Worm (Caenorhabditis elegans) whole organism, L1 larva: ENCODE data around the gene anmt-3.

Experiments
- F16B12.6 ChIP-seq: fragments of 150-350 bp; optimal IDR thresholded peaks from 2 replicates; lab custom pipeline; 2014; ENCODE audit warnings: missing biosample characterization, missing genetic modification characterization
- ama-1 ChIP-seq: fragments of 150-350 bp; optimal IDR thresholded peaks from 2 replicates; lab custom pipeline; 2014
- ceh-82 ChIP-seq, 3 experiments: fragments of 150-350 bp in 1 of 3; sonication (generic microtip) in 2 of 3; optimal IDR thresholded peaks; 2 replicates each; lab custom pipeline; 2014 to 2017; ENCODE audit warnings: missing biosample characterization in 3 of 3, missing genetic modification characterization in 3 of 3
- ceh-88 ChIP-seq: fragments of 200-800 bp; sonication (Bioruptor generic); IDR thresholded peaks from 2 replicates; pipeline ENCODE4 v1.3.6; 2022; ENCODE audit warnings: missing genetic modification characterization, missing compliant biosample characterization
- dpl-1 ChIP-seq, 3 experiments: fragments of 150-350 bp in 2 of 3; sonication (generic microtip) in 1 of 3; optimal IDR thresholded peaks; 2 replicates each; lab custom pipeline; 2014 to 2017; ENCODE audit warnings: missing biosample characterization in 3 of 3, missing genetic modification characterization in 3 of 3, missing genetic modification reagents in 3 of 3
- dsc-1 ChIP-seq: sonication (generic microtip); optimal IDR thresholded peaks from 2 replicates; lab custom pipeline; 2016; ENCODE audit warnings: mild to moderate bottlenecking, missing genetic modification characterization, missing compliant biosample characterization
- efl-1 ChIP-seq, 4 experiments: fragments of 150-350 bp; optimal IDR thresholded peaks in 3 of 4; peaks in 1 of 4; 1 replicate in 1 of 4; 2 replicates in 3 of 4; lab custom pipeline; 2014; ENCODE audit warnings: missing biosample characterization in 2 of 4, missing genetic modification characterization in 2 of 4, missing genetic modification reagents in 2 of 4
- egl-27 ChIP-seq, 2 experiments: fragments of 150-350 bp in 1 of 2; sonication (generic microtip); optimal IDR thresholded peaks; 3 replicates each; lab custom pipeline; 2017 to 2018; ENCODE audit warnings: missing biosample characterization in 2 of 2, missing genetic modification characterization in 2 of 2, missing genetic modification reagents in 2 of 2
- elt-2 ChIP-seq: sonication (generic microtip); optimal IDR thresholded peaks from 2 replicates; lab custom pipeline; 2016; ENCODE audit warnings: missing genetic modification characterization, mild to moderate bottlenecking, inconsistent platforms, missing compliant biosample characterization, missing genetic modification reagents
- elt-3 ChIP-seq, 6 experiments: fragments of 150-350 bp in 1 of 6; sonication (generic microtip); optimal IDR thresholded peaks; 2 replicates each; lab custom pipeline; 2017 to 2018; ENCODE audit warnings: missing biosample characterization in 6 of 6, missing genetic modification characterization in 6 of 6, inconsistent platforms in 1 of 6
- fkh-4 ChIP-seq: sonication (generic microtip); optimal IDR thresholded peaks from 2 replicates; lab custom pipeline; 2016; ENCODE audit warnings: missing compliant biosample characterization, missing genetic modification characterization, borderline replicate concordance
- grh-1 ChIP-seq: fragments of 200-800 bp; sonication (Bioruptor generic); IDR thresholded peaks from 2 replicates; pipeline ENCODE4 v1.3.6; 2022; ENCODE audit warnings: missing genetic modification reagents, missing genetic modification characterization, missing compliant biosample characterization
- hpl-2 ChIP-seq: fragments of 150-350 bp; optimal IDR thresholded peaks from 2 replicates; lab custom pipeline; 2014; ENCODE audit warnings: missing biosample characterization, missing genetic modification reagents, missing genetic modification characterization
- isw-1 ChIP-seq: fragments of 200-800 bp; sonication (Bioruptor generic); IDR thresholded peaks from 2 replicates; pipeline ENCODE4 v1.3.6; 2022; ENCODE audit warnings: missing genetic modification characterization, missing compliant biosample characterization
- lin-13 ChIP-seq: fragments of 150-350 bp; optimal IDR thresholded peaks from 2 replicates; lab custom pipeline; 2014; ENCODE audit warnings: missing biosample characterization, missing genetic modification reagents, missing genetic modification characterization
- lin-14 ChIP-seq: fragments of 200-800 bp; sonication (Bioruptor generic); optimal IDR thresholded peaks from 2 replicates; lab custom pipeline; 2018; ENCODE audit warnings: mild to moderate bottlenecking, missing genetic modification characterization, moderate library complexity, missing compliant biosample characterization
- lin-35 ChIP-seq, 2 experiments: fragments of 150-350 bp; optimal IDR thresholded peaks; 2 replicates each; lab custom pipeline; 2014; ENCODE audit warnings: missing biosample characterization in 2 of 2, missing genetic modification characterization in 2 of 2, missing genetic modification reagents in 2 of 2
- lir-3 ChIP-seq: sonication (generic microtip); optimal IDR thresholded peaks from 2 replicates; lab custom pipeline; 2016; ENCODE audit warnings: mild to moderate bottlenecking, missing genetic modification characterization, moderate library complexity, missing compliant biosample characterization; ENCODE audit not compliant: poor library complexity
- lsy-2 ChIP-seq, 2 experiments: fragments of 150-350 bp; optimal IDR thresholded peaks; 2 replicates each; lab custom pipeline; 2014; ENCODE audit warnings: missing biosample characterization in 2 of 2, missing genetic modification characterization in 2 of 2
- mab-9 ChIP-seq: fragments of 200-800 bp; sonication (Bioruptor generic); IDR thresholded peaks from 2 replicates; pipeline ENCODE4 v1.3.6; 2022; ENCODE audit warnings: missing genetic modification reagents, missing genetic modification characterization, missing compliant biosample characterization
- mdl-1 ChIP-seq, 2 experiments: fragments of 150-350 bp; optimal IDR thresholded peaks; 2 replicates each; lab custom pipeline; 2014 to 2017; ENCODE audit warnings: missing biosample characterization in 2 of 2, missing genetic modification characterization in 2 of 2, inconsistent platforms in 1 of 2
- mef-2 ChIP-seq: fragments of 150-350 bp; optimal IDR thresholded peaks from 2 replicates; lab custom pipeline; 2014; ENCODE audit warnings: missing biosample characterization, missing genetic modification characterization
- mep-1 ChIP-seq: fragments of 150-350 bp; optimal IDR thresholded peaks from 2 replicates; lab custom pipeline; 2014; ENCODE audit warnings: missing biosample characterization, missing genetic modification characterization
- nhr-11 ChIP-seq: fragments of 150-350 bp; optimal IDR thresholded peaks from 2 replicates; lab custom pipeline; 2014; ENCODE audit warnings: missing biosample characterization, missing genetic modification characterization
- nhr-19 ChIP-seq: fragments of 200-800 bp; sonication (Bioruptor generic); conservative IDR thresholded peaks from 2 replicates; pipeline ENCODE4 v1.3.6; 2022; ENCODE audit warnings: missing genetic modification characterization, missing compliant biosample characterization
- nhr-47 ChIP-seq: sonication (generic microtip); optimal IDR thresholded peaks from 2 replicates; lab custom pipeline; 2016; ENCODE audit warnings: mild to moderate bottlenecking, missing genetic modification characterization, moderate library complexity, missing compliant biosample characterization
- nhr-71 ChIP-seq: sonication (generic microtip); optimal IDR thresholded peaks from 2 replicates; lab custom pipeline; 2016; ENCODE audit warnings: mild to moderate bottlenecking, missing genetic modification characterization, moderate library complexity, missing compliant biosample characterization
- nhr-77 ChIP-seq: fragments of 150-350 bp; optimal IDR thresholded peaks from 2 replicates; lab custom pipeline; 2014; ENCODE audit warnings: missing biosample characterization, missing genetic modification characterization
- nhr-85 ChIP-seq: sonication (generic microtip); peaks from one replicate; lab custom pipeline; 2016; ENCODE audit warnings: missing genetic modification characterization, inconsistent platforms, missing compliant biosample characterization
- nhr-90 ChIP-seq: sonication (generic microtip); optimal IDR thresholded peaks from 2 replicates; lab custom pipeline; 2016; ENCODE audit warnings: mild to moderate bottlenecking, missing genetic modification characterization, missing compliant biosample characterization; ENCODE audit not compliant: poor library complexity
- pag-3 ChIP-seq: sonication (generic microtip); optimal IDR thresholded peaks from 2 replicates; lab custom pipeline; 2017; ENCODE audit warnings: missing genetic modification characterization, mild to moderate bottlenecking, missing compliant biosample characterization, antibody characterized with exemption, borderline replicate concordance; ENCODE audit not compliant: insufficient read depth
- pax-3 ChIP-seq: fragments of 200-800 bp; sonication (Bioruptor generic); optimal IDR thresholded peaks from 2 replicates; lab custom pipeline; 2018; ENCODE audit warnings: mild to moderate bottlenecking, missing genetic modification characterization, moderate library complexity, missing compliant biosample characterization
- rnt-1 ChIP-seq: sonication (generic microtip); optimal IDR thresholded peaks from 2 replicates; lab custom pipeline; 2016; ENCODE audit warnings: mild to moderate bottlenecking, missing genetic modification characterization, moderate library complexity, missing compliant biosample characterization
- skn-1 ChIP-seq: fragments of 150-350 bp; optimal IDR thresholded peaks from 2 replicates; lab custom pipeline; 2014; ENCODE audit warnings: missing biosample characterization, missing genetic modification characterization
- snu-23 ChIP-seq: sonication (generic microtip); optimal IDR thresholded peaks from 2 replicates; lab custom pipeline; 2016; ENCODE audit warnings: missing genetic modification characterization, missing compliant biosample characterization
- swsn-7 ChIP-seq: sonication (generic microtip); optimal IDR thresholded peaks from 2 replicates; lab custom pipeline; 2016; ENCODE audit warnings: missing genetic modification characterization, missing compliant biosample characterization
- tbx-2 ChIP-seq: sonication (generic microtip); optimal IDR thresholded peaks from 2 replicates; lab custom pipeline; 2016; ENCODE audit warnings: missing genetic modification characterization, missing compliant biosample characterization
- tlp-1 ChIP-seq: fragments of 150-350 bp; optimal IDR thresholded peaks from 2 replicates; lab custom pipeline; 2014; ENCODE audit warnings: missing biosample characterization, missing genetic modification characterization
- unc-86 ChIP-seq: sonication (generic microtip); optimal IDR thresholded peaks from 2 replicates; lab custom pipeline; 2016; ENCODE audit warnings: missing genetic modification characterization, missing compliant biosample characterization
- xbp-1 ChIP-seq: sonication (generic microtip); optimal IDR thresholded peaks from 2 replicates; lab custom pipeline; 2016; ENCODE audit warnings: missing genetic modification characterization, missing compliant biosample characterization
- ztf-11 ChIP-seq, 2 experiments: sonication (generic microtip); optimal IDR thresholded peaks; 2 replicates each; lab custom pipeline; 2016 to 2017; ENCODE audit warnings: missing genetic modification characterization in 2 of 2, missing biosample characterization in 1 of 2, missing compliant biosample characterization in 1 of 2

The anmt-3 gene

DNA sequence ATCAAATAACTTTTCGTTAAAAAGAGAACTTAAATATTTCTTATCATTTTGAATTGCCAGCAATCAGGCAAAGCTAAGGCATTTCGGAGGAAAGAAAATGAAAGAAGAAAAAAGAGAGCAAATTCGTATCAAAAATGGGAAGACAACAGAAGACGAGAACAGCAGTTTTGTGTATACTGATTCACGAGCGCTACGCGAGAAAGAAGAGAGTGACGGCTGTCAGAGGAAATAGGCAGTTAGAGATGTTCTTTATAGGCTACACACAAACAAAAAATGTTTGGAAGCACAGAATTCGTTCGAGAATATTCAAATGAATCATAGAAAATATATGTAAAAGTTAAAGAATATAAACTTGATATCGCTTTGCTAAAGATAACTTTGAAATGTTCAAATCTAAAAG lies 26.7 kb upstream of the anmt-3 start:
- TF ChIP-seq lsy-2 (tag; optimal IDR thresholded peaks at IDR 0.05; lab: Kevin White, UChicago), result peak in 1 of 2 experiments; percentile 7
- no peak for TF ChIP-seq lin-13 (GFP tag; lab: Kevin White, UChicago)
- no peak for TF ChIP-seq tlp-1 (tag; lab: Kevin White, UChicago)
- peak; percentile 33 for TF ChIP-seq mep-1 (tag; lab: Kevin White, UChicago)
- TF ChIP-seq mdl-1 (tag; optimal IDR thresholded peaks at IDR 0.05; lab: Kevin White, UChicago), result no peak
- TF ChIP-seq lin-14 (GFP tag; lab: Kevin White, UChicago), result peak; percentile 39
- peak; percentile 32 for TF ChIP-seq elt-2 (tag; lab: Kevin White, UChicago)
- TF ChIP-seq elt-3 (tag; optimal IDR thresholded peaks at IDR 0.05; lab: Kevin White, UChicago), result no peak
- TF ChIP-seq nhr-11 (tag; lab: Kevin White, UChicago), result peak; percentile 57
- no peak for TF ChIP-seq isw-1
- peak; percentile 17 for TF ChIP-seq snu-23 (GFP tag; lab: Kevin White, UChicago)

- TF ChIP-seq fkh-4 (tag; lab: Kevin White, UChicago) (no peak), mef-2 (tag; lab: Kevin White, UChicago) (no peak), ama-1 (lab: Kevin White, UChicago) (no peak), efl-1 (optimal IDR thresholded peaks at IDR 0.05; lab: Kevin White, UChicago) (no peak), efl-1 (GFP tag; optimal IDR thresholded peaks at IDR 0.05 in 1 of 2; lab: Kevin White, UChicago) (peak in 1 of 2 experiments; percentile 61), nhr-47 (no peak)
- TF ChIP-seq, all 84 proteins: peak for 1
These were observed 25.4 kb upstream of the anmt-3 start for ce11 chrV:9983529-9983928.

DNA sequence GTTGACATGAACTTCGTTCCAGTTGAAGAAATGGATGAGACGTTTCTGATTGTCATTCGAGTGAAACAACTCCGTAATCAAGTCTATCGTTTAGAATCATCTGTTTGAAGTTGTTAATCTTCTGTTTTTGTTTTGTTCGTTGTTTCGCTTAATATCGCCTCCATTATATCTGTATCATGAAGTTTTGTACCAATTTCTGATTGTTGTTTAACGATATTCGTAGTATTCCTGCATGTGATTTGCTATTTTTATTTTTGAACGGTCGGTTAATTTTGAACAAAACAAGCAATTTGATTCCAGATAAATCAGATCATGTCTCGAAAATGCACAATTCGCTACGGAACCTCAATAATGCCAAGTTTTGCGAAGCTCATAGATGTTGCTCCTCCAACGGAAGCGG lies 24.4 kb upstream of the anmt-3 start, which contains the start of gene C27H6.9:
Gene C27H6.9 (plus strand): TSS at position 301 of the 400 bp plus-strand sequence.
- TF ChIP-seq pag-3 (tag; lab: Kevin White, UChicago) (no peak), hpl-2 (GFP tag; lab: Kevin White, UChicago) (no peak), isw-1 (no peak), lir-3 (tag; lab: Kevin White, UChicago) (no peak), ztf-11 (tag; optimal IDR thresholded peaks at IDR 0.05; lab: Kevin White, UChicago) (no peak), nhr-85 (tag; lab: Kevin White, UChicago) (no peak), grh-1 (GFP tag; lab: Robert Waterston, UW) (no peak), nhr-47 (no peak), egl-27 (tag; optimal IDR thresholded peaks at IDR 0.05; lab: Kevin White, UChicago) (no peak), elt-2 (tag; lab: Kevin White, UChicago) (no peak)
- TF ChIP-seq, all 84 proteins: peak for 0

- TF ChIP-seq rnt-1 (tag; lab: Kevin White, UChicago), result peak; percentile 43
- TF ChIP-seq nhr-85 (tag; lab: Kevin White, UChicago), result peak; percentile 79
- peak; percentile 78 for TF ChIP-seq swsn-7 (tag; lab: Kevin White, UChicago)
- TF ChIP-seq grh-1 (GFP tag; lab: Robert Waterston, UW), result peak; percentile 78
- peak; percentile 14 for TF ChIP-seq pax-3 (tag; lab: Kevin White, UChicago)
- peak; percentile 75 for TF ChIP-seq xbp-1 (tag; lab: Kevin White, UChicago)
- TF ChIP-seq unc-86 (tag; lab: Kevin White, UChicago), result peak; percentile 64
- TF ChIP-seq tbx-2 (tag; lab: Kevin White, UChicago), result peak; percentile 72
- peak; percentile 32 for TF ChIP-seq elt-2 (tag; lab: Kevin White, UChicago)
- peak; percentile 5 to 65 (median 49) for TF ChIP-seq dpl-1 (GFP tag; optimal IDR thresholded peaks at IDR 0.05; lab: Kevin White, UChicago)
- TF ChIP-seq nhr-90 (tag; lab: Kevin White, UChicago), result peak; percentile 87
- TF ChIP-seq nhr-47, result peak; percentile 84
- peak; percentile 40 to 70 for TF ChIP-seq lin-35 (GFP tag; optimal IDR thresholded peaks at IDR 0.05; lab: Kevin White, UChicago)
- TF ChIP-seq mab-9, result peak; percentile 52
- peak; percentile 3 for TF ChIP-seq skn-1
- TF ChIP-seq ceh-82 (tag; optimal IDR thresholded peaks at IDR 0.05; lab: Kevin White, UChicago), result peak in 2 of 3 experiments; percentile 39 to 42
- TF ChIP-seq snu-23 (GFP tag; lab: Kevin White, UChicago), result peak; percentile 82
- peak; percentile 63 for TF ChIP-seq lin-14 (GFP tag; lab: Kevin White, UChicago)
- peak; percentile 81 for TF ChIP-seq nhr-19 (GFP tag; lab: Robert Waterston, UW)
- TF ChIP-seq dsc-1, result peak; percentile 24
- peak; percentile 64 for TF ChIP-seq lir-3 (tag; lab: Kevin White, UChicago)
- TF ChIP-seq isw-1, result peak; percentile 48
- TF ChIP-seq F16B12.6 (tag; lab: Kevin White, UChicago), result peak; percentile 84
- peak; percentile 24 for TF ChIP-seq nhr-77 (tag; lab: Kevin White, UChicago)
- peak; percentile 55 for TF ChIP-seq ceh-88 (GFP tag; lab: Robert Waterston, UW)
- peak; percentile 81 for TF ChIP-seq nhr-71 (tag; lab: Kevin White, UChicago)
- peak; percentile 16 for TF ChIP-seq lin-13 (GFP tag; lab: Kevin White, UChicago)
- TF ChIP-seq lsy-2 (tag; optimal IDR thresholded peaks at IDR 0.05; lab: Kevin White, UChicago), result peak; percentile 46 to 60
These were observed 22.8 kb upstream of the anmt-3 start, which contains the start of the genes ruvb-1 and tofu-1 for ce11 chrV:9980731-9981483. TSS of gene ruvb-1 (minus strand) at chrV:9980802. TSS of gene tofu-1 (plus strand) at chrV:9981147.
